Fruit fly (Drosophila melanogaster): ENCODE measurements around the gene CG13083.

Gene CG13083

DNA sequence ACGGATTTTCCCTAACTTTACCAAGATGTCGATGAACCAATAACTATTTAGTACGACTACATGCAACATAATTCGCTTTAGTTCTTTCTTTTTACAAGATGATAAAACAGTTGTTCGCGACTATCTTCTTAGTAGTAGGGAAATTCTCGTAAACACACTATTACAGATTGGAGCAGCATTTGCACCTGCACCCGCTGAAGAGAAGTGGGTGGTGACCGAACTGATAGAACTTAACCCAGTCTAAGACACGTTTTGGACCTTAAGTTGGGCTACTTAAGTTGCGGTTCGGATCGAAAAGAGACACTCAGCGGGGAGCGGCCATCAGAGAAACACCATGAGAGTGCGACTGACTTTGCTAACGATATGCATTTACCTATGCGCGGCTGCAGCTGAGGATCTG lies at the start of gene CG13083:
CG13083 (plus strand) TSS at position 301 of the 400 bp plus-strand sequence.
- TF ChIP-seq ey (GFP tag; optimal IDR thresholded peaks at IDR 0.05) (no peak), foxo (GFP tag; optimal IDR thresholded peaks at IDR 0.05) (no peak), pan (optimal IDR thresholded peaks at IDR 0.05) (no peak), psq (GFP tag; optimal IDR thresholded peaks at IDR 0.05) (no peak), Mio (GFP tag; optimal IDR thresholded peaks at IDR 0.05) (no peak), HLH106 (tag; optimal IDR thresholded peaks at IDR 0.05) (no peak), CG9705 (GFP tag; optimal IDR thresholded peaks at IDR 0.05) (no peak), lola (GFP tag; optimal IDR thresholded peaks at IDR 0.05) (no peak), GATAd (GFP tag; optimal IDR thresholded peaks at IDR 0.05) (no peak), dsf (GFP tag; optimal IDR thresholded peaks at IDR 0.05; ENCODE audit: borderline replicate concordance) (no peak)

DNA sequence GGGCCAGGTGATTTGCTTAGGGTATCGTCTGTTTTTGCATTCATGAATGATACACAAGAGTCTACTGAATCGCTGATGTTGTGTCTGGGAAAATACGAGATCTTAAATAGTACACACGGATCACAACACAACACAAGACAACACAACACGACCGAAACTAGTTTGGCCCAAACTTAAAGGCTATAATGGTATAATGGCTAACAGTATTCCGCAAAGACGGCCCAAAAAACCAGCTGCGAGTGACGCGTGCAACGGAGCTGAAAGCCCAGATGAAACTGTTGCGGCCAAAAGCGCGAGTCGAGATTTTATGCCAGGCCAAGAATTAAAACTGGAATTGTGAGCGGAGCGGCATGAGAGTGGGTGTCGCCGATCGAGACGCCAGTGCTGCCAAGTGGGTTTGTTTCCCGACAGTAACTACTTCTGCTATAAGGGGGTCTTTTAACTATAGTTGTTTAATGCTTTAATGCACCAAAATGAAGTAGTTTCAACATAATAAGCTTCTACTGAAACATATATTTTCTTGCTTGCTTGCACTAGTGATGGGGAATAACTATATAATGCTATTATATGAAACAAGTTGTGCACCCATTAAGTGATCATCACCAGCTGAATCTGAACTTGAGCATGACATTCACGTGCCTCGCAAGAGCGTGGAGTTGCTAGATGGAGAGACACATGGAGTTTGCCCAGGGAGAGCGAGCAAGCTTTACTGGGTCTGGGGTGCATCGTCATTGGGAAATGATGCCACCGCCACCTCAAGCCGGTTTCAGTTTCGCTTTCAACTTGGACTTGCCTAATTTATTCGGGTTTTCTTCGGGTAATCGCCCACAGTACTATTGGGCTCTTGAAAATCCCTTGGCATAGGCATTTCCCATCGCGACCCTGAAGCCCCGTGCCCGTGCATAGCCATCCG lies 48.3 kb upstream of the CG13083 start:
- TF ChIP-seq Dif (GFP tag; optimal IDR thresholded peaks at IDR 0.05; ENCODE audit: partially characterized antibody): peak; percentile 40
- peak; percentile 2 for TF ChIP-seq rgr (GFP tag; optimal IDR thresholded peaks at IDR 0.05)
- peak in 1 of 2 experiments; percentile 32 for TF ChIP-seq foxo (GFP tag; optimal IDR thresholded peaks at IDR 0.05)
- peak; percentile 86 for TF ChIP-seq Myc (optimal IDR thresholded peaks at IDR 0.05)
- no peak for TF ChIP-seq CG32264 (GFP tag; optimal IDR thresholded peaks at IDR 0.05)
- TF ChIP-seq Abd-B (GFP tag; optimal IDR thresholded peaks at IDR 0.05): no peak
- TF ChIP-seq HLH106 (tag; optimal IDR thresholded peaks at IDR 0.05): peak; percentile 44
- no peak for TF ChIP-seq sv (GFP tag; optimal IDR thresholded peaks at IDR 0.05)
- TF ChIP-seq woc (GFP tag; optimal IDR thresholded peaks at IDR 0.05): peak; percentile 80
- TF ChIP-seq dl (GFP tag; optimal IDR thresholded peaks at IDR 0.05; ENCODE audit: insufficient read depth in 1 of 2, partially characterized antibody in 2 of 2): peak in 1 of 2 experiments; percentile 30
- TF ChIP-seq fru (GFP tag; optimal IDR thresholded peaks at IDR 0.05): peak; percentile 43
- peak; percentile 21 for TF ChIP-seq h (GFP tag; optimal IDR thresholded peaks at IDR 0.05)
- no peak for TF ChIP-seq CrebA (GFP tag; optimal IDR thresholded peaks at IDR 0.05; ENCODE audit: borderline replicate concordance)
- TF ChIP-seq Vsx2 (GFP tag; optimal IDR thresholded peaks at IDR 0.05; ENCODE audit: partially characterized antibody): peak; percentile 5
- TF ChIP-seq Sp1 (GFP tag; optimal IDR thresholded peaks at IDR 0.05): peak; percentile 37
- peak; percentile 37 for TF ChIP-seq br (GFP tag; optimal IDR thresholded peaks at IDR 0.05)

DNA sequence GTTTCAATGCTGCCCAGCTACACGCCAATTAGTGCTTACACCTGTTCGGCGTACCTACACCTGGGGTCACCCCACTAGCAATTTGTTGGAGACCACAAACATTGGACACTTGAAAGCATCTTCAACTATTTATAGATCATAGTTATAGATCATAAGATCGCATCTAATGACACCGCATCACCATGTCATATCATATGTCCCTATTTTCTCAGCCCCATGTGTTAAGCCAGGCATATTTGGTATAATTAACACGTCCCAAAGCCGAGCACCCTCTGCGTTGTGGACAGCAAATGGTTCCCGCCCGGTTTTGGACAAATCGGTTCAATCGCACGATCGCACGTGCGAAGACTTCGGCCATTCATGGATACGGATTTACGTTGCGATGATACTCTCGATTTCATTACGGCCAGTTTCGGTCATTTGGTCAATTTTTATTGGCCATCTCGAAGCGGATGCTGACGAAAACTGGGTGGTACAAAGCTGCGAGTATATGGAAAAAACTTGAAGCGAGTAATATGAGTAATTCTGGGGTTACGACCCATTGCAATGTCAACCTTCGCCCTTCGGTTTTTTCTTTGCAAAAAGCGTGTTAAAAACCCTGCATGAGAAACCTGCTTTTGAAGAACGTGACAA lies 47.6 kb upstream of the CG13083 start:
- no peak for TF ChIP-seq usp (GFP tag; optimal IDR thresholded peaks at IDR 0.05)
- no peak for TF ChIP-seq CG9705 (GFP tag; optimal IDR thresholded peaks at IDR 0.05)
- TF ChIP-seq br (GFP tag; optimal IDR thresholded peaks at IDR 0.05): no peak
- no peak for TF ChIP-seq dsf (GFP tag; optimal IDR thresholded peaks at IDR 0.05; ENCODE audit: borderline replicate concordance)
- no peak for TF ChIP-seq Abd-B (GFP tag; optimal IDR thresholded peaks at IDR 0.05)
- peak; percentile 2 for TF ChIP-seq Hnf4 (GFP tag; optimal IDR thresholded peaks at IDR 0.05)
- TF ChIP-seq N (GFP tag; optimal IDR thresholded peaks at IDR 0.05): no peak
- TF ChIP-seq psq (GFP tag; optimal IDR thresholded peaks at IDR 0.05): peak; percentile 44
- no peak for TF ChIP-seq Mio (GFP tag; optimal IDR thresholded peaks at IDR 0.05)
- TF ChIP-seq dmrt93B (GFP tag; optimal IDR thresholded peaks at IDR 0.05): no peak
- TF ChIP-seq brk (GFP tag; optimal IDR thresholded peaks at IDR 0.05): no peak
- no peak for TF ChIP-seq tai (GFP tag; optimal IDR thresholded peaks at IDR 0.05)
- TF ChIP-seq rgr (GFP tag; optimal IDR thresholded peaks at IDR 0.05): peak; percentile 84
- TF ChIP-seq Jra (GFP tag; optimal IDR thresholded peaks at IDR 0.05): no peak
- TF ChIP-seq Hr78 (GFP tag; optimal IDR thresholded peaks at IDR 0.05): no peak
- TF ChIP-seq Dfd (GFP tag; optimal IDR thresholded peaks at IDR 0.05): no peak
- TF ChIP-seq dl (GFP tag; optimal IDR thresholded peaks at IDR 0.05; ENCODE audit: insufficient read depth in 1 of 2, partially characterized antibody in 2 of 2): no peak
- TF ChIP-seq Dif (GFP tag; optimal IDR thresholded peaks at IDR 0.05; ENCODE audit: partially characterized antibody): no peak
- TF ChIP-seq sv (GFP tag; optimal IDR thresholded peaks at IDR 0.05): peak; percentile 80
- TF ChIP-seq HLH106 (tag; optimal IDR thresholded peaks at IDR 0.05): peak; percentile 56
- TF ChIP-seq jim (GFP tag; optimal IDR thresholded peaks at IDR 0.05): no peak
- TF ChIP-seq sage (GFP tag; optimal IDR thresholded peaks at IDR 0.05): no peak
- TF ChIP-seq Hr83 (GFP tag; optimal IDR thresholded peaks at IDR 0.05; ENCODE audit: poor library complexity, severe bottlenecking): no peak
- no peak for TF ChIP-seq woc (GFP tag; optimal IDR thresholded peaks at IDR 0.05)
- peak; percentile 35 for TF ChIP-seq Sp1 (GFP tag; optimal IDR thresholded peaks at IDR 0.05)
- TF ChIP-seq CG32264 (GFP tag; optimal IDR thresholded peaks at IDR 0.05): no peak
- TF ChIP-seq foxo (GFP tag; optimal IDR thresholded peaks at IDR 0.05): peak in 1 of 2 experiments; percentile 43
- TF ChIP-seq OdsH (GFP tag; optimal IDR thresholded peaks at IDR 0.05): peak; percentile 74
- peak; percentile 7 for TF ChIP-seq fru (GFP tag; optimal IDR thresholded peaks at IDR 0.05)
- TF ChIP-seq lola (GFP tag; optimal IDR thresholded peaks at IDR 0.05): no peak
- peak; percentile 83 for TF ChIP-seq ey (GFP tag; optimal IDR thresholded peaks at IDR 0.05)
- TF ChIP-seq Rel (GFP tag; optimal IDR thresholded peaks at IDR 0.05): no peak
- no peak for TF ChIP-seq Rel (tag; optimal IDR thresholded peaks at IDR 0.05)
- no peak for TF ChIP-seq Myc (optimal IDR thresholded peaks at IDR 0.05)
- TF ChIP-seq h (GFP tag; optimal IDR thresholded peaks at IDR 0.05): peak; percentile 67
- no peak for TF ChIP-seq CrebA (GFP tag; optimal IDR thresholded peaks at IDR 0.05; ENCODE audit: borderline replicate concordance)
- peak; percentile 71 for TF ChIP-seq GATAd (GFP tag; optimal IDR thresholded peaks at IDR 0.05)
- no peak for TF ChIP-seq Vsx2 (GFP tag; optimal IDR thresholded peaks at IDR 0.05; ENCODE audit: partially characterized antibody)

Data from whole organism, wandering third instar larva.